Worm (Caenorhabditis elegans) whole organism, L3 larva: ENCODE data around the gene srf-3.
A peak's percentile ranks its signal among the peaks of the same experiment; 100 is the strongest.

ENCODE experiments used
- ZK546.5 ChIP-seq: sonication (generic microtip); optimal IDR thresholded peaks from 2 replicates; lab custom pipeline; 2017; ENCODE audit warnings: missing biosample characterization, missing genetic modification characterization
- aly-2 ChIP-seq: fragments of 150-350 bp; optimal IDR thresholded peaks from 2 replicates; lab custom pipeline; 2014; ENCODE audit warnings: missing biosample characterization, missing genetic modification characterization
- ama-1 ChIP-seq: fragments of 150-350 bp; optimal IDR thresholded peaks from 2 replicates; lab custom pipeline; 2018
- ceh-16 ChIP-seq: sonication (generic microtip); optimal IDR thresholded peaks from 2 replicates; lab custom pipeline; 2017; ENCODE audit warnings: missing biosample characterization, missing genetic modification characterization
- ceh-28 ChIP-seq: fragments of 150-350 bp; optimal IDR thresholded peaks from 2 replicates; lab custom pipeline; 2014; ENCODE audit warnings: missing biosample characterization, missing genetic modification reagents, missing genetic modification characterization
- daf-12 ChIP-seq: fragments of 150-350 bp; optimal IDR thresholded peaks from 2 replicates; lab custom pipeline; 2014; ENCODE audit warnings: missing biosample characterization, missing genetic modification reagents, missing genetic modification characterization
- egl-27 ChIP-seq: sonication (generic microtip); optimal IDR thresholded peaks from 4 replicates; lab custom pipeline; 2017; ENCODE audit warnings: missing biosample characterization, missing genetic modification reagents, missing genetic modification characterization
- elt-1 ChIP-seq: fragments of 150-350 bp; optimal IDR thresholded peaks from 2 replicates; lab custom pipeline; 2014; ENCODE audit warnings: missing biosample characterization, missing genetic modification characterization
- elt-2 ChIP-seq: sonication (generic microtip); optimal IDR thresholded peaks from 2 replicates; lab custom pipeline; 2016; ENCODE audit warnings: missing genetic modification reagents, mild to moderate bottlenecking, missing genetic modification characterization, missing compliant biosample characterization
- elt-3 ChIP-seq, 3 experiments: fragments of 150-350 bp in 1 of 3; sonication (generic microtip) in 2 of 3; optimal IDR thresholded peaks; 2 replicates in 2 of 3; 4 replicates in 1 of 3; lab custom pipeline; 2014 to 2017; ENCODE audit warnings: missing biosample characterization in 3 of 3, missing genetic modification characterization in 3 of 3
- fos-1 ChIP-seq: fragments of 150-350 bp; optimal IDR thresholded peaks from 2 replicates; lab custom pipeline; 2014; ENCODE audit warnings: missing biosample characterization, missing genetic modification characterization
- hmg-11 ChIP-seq: sonication (generic microtip); optimal IDR thresholded peaks from 2 replicates; lab custom pipeline; 2016; ENCODE audit warnings: missing genetic modification characterization, missing compliant biosample characterization
- jun-1 ChIP-seq: fragments of 150-350 bp; optimal IDR thresholded peaks from 2 replicates; lab custom pipeline; 2014; ENCODE audit warnings: missing biosample characterization, missing genetic modification reagents, missing genetic modification characterization
- lin-15B ChIP-seq: fragments of 150-350 bp; optimal IDR thresholded peaks from 2 replicates; lab custom pipeline; 2014; ENCODE audit warnings: missing biosample characterization, missing genetic modification characterization
- lsy-12 ChIP-seq: sonication (generic microtip); optimal IDR thresholded peaks from 2 replicates; lab custom pipeline; 2016; ENCODE audit warnings: mild to moderate bottlenecking, missing genetic modification characterization, missing compliant biosample characterization
- nfya-1 ChIP-seq: sonication (generic microtip); optimal IDR thresholded peaks from 2 replicates; lab custom pipeline; 2017; ENCODE audit warnings: missing genetic modification characterization, mild to moderate bottlenecking, missing compliant biosample characterization, antibody characterized with exemption, moderate library complexity; ENCODE audit not compliant: insufficient read depth
- nhr-11 ChIP-seq: fragments of 150-350 bp; optimal IDR thresholded peaks from 2 replicates; lab custom pipeline; 2014; ENCODE audit warnings: missing biosample characterization, missing genetic modification characterization
- nhr-23 ChIP-seq: fragments of 150-350 bp; optimal IDR thresholded peaks from 2 replicates; lab custom pipeline; 2014; ENCODE audit warnings: missing biosample characterization, missing genetic modification reagents, missing genetic modification characterization
- nhr-25 ChIP-seq: sonication (generic microtip); optimal IDR thresholded peaks from 2 replicates; lab custom pipeline; 2017; ENCODE audit warnings: missing biosample characterization, missing genetic modification characterization
- nhr-28 ChIP-seq: fragments of 150-350 bp; optimal IDR thresholded peaks from 2 replicates; lab custom pipeline; 2014; ENCODE audit warnings: missing biosample characterization, missing genetic modification characterization
- nhr-43 ChIP-seq: sonication (generic microtip); optimal IDR thresholded peaks from 2 replicates; lab custom pipeline; 2016; ENCODE audit warnings: mild to moderate bottlenecking, missing genetic modification characterization, missing compliant biosample characterization; ENCODE audit not compliant: poor library complexity, severe bottlenecking
- nhr-67 ChIP-seq: fragments of 150-350 bp; optimal IDR thresholded peaks from 2 replicates; lab custom pipeline; 2014; ENCODE audit warnings: missing biosample characterization, missing genetic modification characterization
- nhr-77 ChIP-seq: fragments of 150-350 bp; optimal IDR thresholded peaks from 2 replicates; lab custom pipeline; 2014; ENCODE audit warnings: missing biosample characterization, missing genetic modification characterization
- pqm-1 ChIP-seq: fragments of 150-350 bp; optimal IDR thresholded peaks from 2 replicates; lab custom pipeline; 2017; ENCODE audit warnings: missing biosample characterization, missing genetic modification characterization, inconsistent platforms
- skn-1 ChIP-seq: fragments of 150-350 bp; optimal IDR thresholded peaks from 2 replicates; lab custom pipeline; 2014; ENCODE audit warnings: missing biosample characterization, missing genetic modification characterization
- snpc-4 ChIP-seq: fragments of 150-350 bp; optimal IDR thresholded peaks from 2 replicates; lab custom pipeline; 2014; ENCODE audit warnings: missing biosample characterization, missing genetic modification characterization
- unc-39 ChIP-seq: sonication (generic microtip); optimal IDR thresholded peaks from 4 replicates; lab custom pipeline; 2017; ENCODE audit warnings: missing biosample characterization, missing genetic modification characterization
- zag-1 ChIP-seq: fragments of 150-350 bp; optimal IDR thresholded peaks from 2 replicates; lab custom pipeline; 2014; ENCODE audit warnings: missing biosample characterization, missing genetic modification characterization
- ztf-11 ChIP-seq: fragments of 150-350 bp; optimal IDR thresholded peaks from 2 replicates; lab custom pipeline; 2014; ENCODE audit warnings: missing biosample characterization, missing genetic modification characterization

srf-3 gene

ce11 chrIV:12855248-12855647 is 5.9 kb downstream of the srf-3 start, which contains the start of gene nstp-5:
nstp-5 (plus strand) TSS chrIV:12855548.
- TF ChIP-seq lsy-12 (tag; lab: Kevin White, UChicago) = no peak
- TF ChIP-seq ceh-16 (tag; lab: Kevin White, UChicago) = no peak
- TF ChIP-seq egl-27 = no peak
- no peak for TF ChIP-seq snpc-4
- TF ChIP-seq ama-1 (lab: Kevin White, UChicago) = no peak
- TF ChIP-seq nhr-25 (tag; lab: Kevin White, UChicago) = no peak
- TF ChIP-seq hmg-11 (tag; lab: Kevin White, UChicago) = no peak
- no peak for TF ChIP-seq lin-15B (tag; lab: Kevin White, UChicago)
- TF ChIP-seq fos-1 (tag; lab: Kevin White, UChicago) = no peak
- TF ChIP-seq aly-2 = no peak
- no peak for TF ChIP-seq nhr-23 (tag; lab: Kevin White, UChicago)
- TF ChIP-seq ceh-28 (tag; lab: Kevin White, UChicago) = no peak
- no peak for TF ChIP-seq elt-1 (tag; lab: Kevin White, UChicago)

- TF ChIP-seq jun-1 = no peak
- TF ChIP-seq lsy-12 (tag; lab: Kevin White, UChicago) = no peak
- no peak for TF ChIP-seq daf-12
- no peak for TF ChIP-seq nhr-67 (tag; lab: Kevin White, UChicago)
- TF ChIP-seq nhr-11 (tag; lab: Kevin White, UChicago) = no peak
- no peak for TF ChIP-seq ceh-16 (tag; lab: Kevin White, UChicago)
- TF ChIP-seq elt-3 (tag; optimal IDR thresholded peaks at IDR 0.05; lab: Kevin White, UChicago) = no peak
- no peak for TF ChIP-seq ceh-28 (tag; lab: Kevin White, UChicago)
- TF ChIP-seq snpc-4 = no peak
- no peak for TF ChIP-seq ZK546.5 (tag; lab: Kevin White, UChicago)
- TF ChIP-seq, all 47 proteins: peak for 0
These were observed 10.5 kb downstream of the srf-3 start, which contains the start of gene gcy-18 for ce11 chrIV:12859797-12860196. gcy-18 (plus strand) TSS chrIV:12860097.

- peak; percentile 11 for TF ChIP-seq jun-1
- TF ChIP-seq nhr-43 (tag; lab: Kevin White, UChicago) = no peak
- TF ChIP-seq unc-39 = no peak
- no peak for TF ChIP-seq lin-15B (tag; lab: Kevin White, UChicago)
- peak; percentile 88 for TF ChIP-seq pqm-1
- no peak for TF ChIP-seq ztf-11 (tag; lab: Kevin White, UChicago)
- TF ChIP-seq elt-3 (tag; optimal IDR thresholded peaks at IDR 0.05; lab: Kevin White, UChicago) = no peak
- TF ChIP-seq ama-1 (lab: Kevin White, UChicago) = no peak
- no peak for TF ChIP-seq hmg-11 (tag; lab: Kevin White, UChicago)
- TF ChIP-seq ZK546.5 (tag; lab: Kevin White, UChicago) = no peak
- no peak for TF ChIP-seq snpc-4
- TF ChIP-seq nfya-1 (tag; lab: Kevin White, UChicago) = no peak
- TF ChIP-seq elt-2 (tag; lab: Kevin White, UChicago) = peak; percentile 96
- no peak for TF ChIP-seq ceh-16 (tag; lab: Kevin White, UChicago)
- TF ChIP-seq nhr-28 (tag; lab: Kevin White, UChicago) = no peak
- no peak for TF ChIP-seq aly-2
- no peak for TF ChIP-seq nhr-67 (tag; lab: Kevin White, UChicago)
- TF ChIP-seq skn-1 (tag; lab: Kevin White, UChicago) = no peak
These were observed 16.6 kb downstream of the srf-3 start, which contains the start of gene clec-186 for ce11 chrIV:12865884-12866283. clec-186 (plus strand) TSS chrIV:12866109.

- TF ChIP-seq elt-2 (tag; lab: Kevin White, UChicago) = peak; percentile 71
- TF ChIP-seq pqm-1 = peak; percentile 21
- no peak for TF ChIP-seq nhr-77
These were observed 20.1 kb downstream of the srf-3 start for ce11 chrIV:12869383-12869782.

DNA sequence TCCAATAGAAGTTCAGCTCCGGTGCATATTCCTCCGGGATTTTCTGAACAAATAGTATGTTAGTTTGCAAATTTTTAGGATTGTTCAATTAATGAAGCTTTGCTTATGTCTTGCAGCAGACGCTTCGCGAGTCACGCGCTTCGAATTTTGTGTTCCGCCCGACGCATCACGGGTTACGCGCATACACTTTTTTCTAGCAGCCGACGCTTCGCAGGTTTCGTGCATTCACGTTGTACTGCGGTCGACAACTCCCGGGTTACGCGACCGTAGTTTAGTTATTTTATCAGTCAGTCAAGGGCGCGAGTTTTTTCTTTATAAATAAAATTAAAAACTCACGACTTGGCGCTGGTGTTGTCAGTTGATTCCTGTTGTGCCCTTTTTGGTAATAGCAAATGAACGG is 20.5 kb downstream of the srf-3 start:
- TF ChIP-seq elt-2 (tag; lab: Kevin White, UChicago) = peak; percentile 19
- peak; percentile 31 for TF ChIP-seq snpc-4
- no peak for TF ChIP-seq elt-1 (tag; lab: Kevin White, UChicago)

- TF ChIP-seq zag-1 (tag; lab: Kevin White, UChicago) = no peak
- peak; percentile 10 for TF ChIP-seq elt-2 (tag; lab: Kevin White, UChicago)
- TF ChIP-seq, all 47 proteins: peak for 1
These were observed 21.0 kb downstream of the srf-3 start for ce11 chrIV:12870315-12870714.
